Worm (Caenorhabditis elegans): ENCODE data around the gene F14D7.3.
A peak's percentile ranks its signal among the peaks of the same experiment; 100 is the strongest.

F14D7.3 gene

DNA sequence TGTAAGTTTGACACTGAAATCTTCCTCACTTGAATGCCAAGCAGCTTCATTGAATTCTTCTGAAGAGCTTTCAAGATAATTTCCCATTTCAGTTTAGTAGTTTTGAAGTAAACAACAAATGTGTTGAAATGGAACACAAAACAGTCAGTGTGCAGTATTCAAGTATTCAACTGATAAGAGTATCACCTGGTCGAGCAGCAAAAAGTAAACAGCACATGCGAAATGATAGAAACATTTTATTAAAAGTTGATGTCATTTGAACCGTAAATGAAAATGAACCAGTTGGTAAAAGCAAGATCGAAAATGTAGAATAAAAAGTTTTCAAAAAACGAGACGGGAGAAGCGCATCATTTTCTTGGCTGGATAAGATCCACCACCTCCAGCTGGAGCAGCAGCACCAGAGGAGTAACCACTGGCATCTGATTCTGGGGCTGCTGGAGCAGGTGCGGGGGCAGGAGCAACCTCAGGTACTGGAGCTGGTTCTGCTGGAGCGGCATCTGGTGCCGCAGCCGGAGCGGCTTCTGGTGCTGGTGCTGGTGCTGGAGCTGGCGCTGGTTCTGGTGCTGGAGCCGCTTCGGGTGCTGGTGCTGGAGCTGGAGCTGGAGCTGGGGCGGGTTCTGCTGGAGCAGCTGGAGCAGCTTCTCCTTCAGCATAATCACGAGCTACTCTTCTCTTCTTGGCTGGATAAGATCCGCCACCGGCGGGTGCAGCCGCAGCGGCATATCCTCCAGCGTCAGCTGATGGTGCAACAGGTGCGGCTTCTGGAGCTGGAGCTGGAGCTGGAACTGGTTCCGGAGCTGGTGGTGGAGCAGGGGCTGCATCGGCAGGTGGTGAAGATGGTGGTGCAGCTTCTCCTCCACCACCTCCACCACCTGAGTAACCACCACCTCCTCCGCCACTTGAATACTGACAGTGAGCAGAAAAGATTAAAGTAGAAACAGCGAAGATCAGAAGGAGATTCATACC, 28.2 kb downstream of the F14D7.3 start, which contains the start of the genes F47B8.4 and F47B8.18:
Gene F47B8.4, minus strand, starts transcription at position 172 of the 966 bp plus-strand sequence.
Gene F47B8.18, minus strand, starts transcription at position 963 of the 966 bp plus-strand sequence.
- TF ChIP-seq elt-1 (tag; optimal IDR thresholded peaks at IDR 0.05) (no peak), lin-39 (tag; optimal IDR thresholded peaks at IDR 0.05) (no peak), fkh-2 (tag; optimal IDR thresholded peaks at IDR 0.05) (no peak), sea-2 (GFP tag; optimal IDR thresholded peaks at IDR 0.05) (no peak), mml-1 (tag; optimal IDR thresholded peaks at IDR 0.05) (no peak), pqm-1 (tag; optimal IDR thresholded peaks at IDR 0.05) (peak; percentile 59), ceh-16 (tag; optimal IDR thresholded peaks at IDR 0.05) (no peak), ztf-4 (tag; optimal IDR thresholded peaks at IDR 0.05) (no peak), eor-1 (tag; optimal IDR thresholded peaks at IDR 0.05) (no peak), ceh-9 (tag; optimal IDR thresholded peaks at IDR 0.05) (no peak), nhr-23 (tag; optimal IDR thresholded peaks at IDR 0.05) (no peak), pha-4 (tag; optimal IDR thresholded peaks at IDR 0.05) (peak; percentile 90), unc-39 (tag; optimal IDR thresholded peaks at IDR 0.05) (no peak), nhr-25 (tag; optimal IDR thresholded peaks at IDR 0.05) (no peak), ceh-82 (tag; optimal IDR thresholded peaks at IDR 0.05) (no peak), skn-1 (tag; optimal IDR thresholded peaks at IDR 0.05) (no peak), elt-2 (tag; optimal IDR thresholded peaks at IDR 0.05) (peak; percentile 69)

DNA sequence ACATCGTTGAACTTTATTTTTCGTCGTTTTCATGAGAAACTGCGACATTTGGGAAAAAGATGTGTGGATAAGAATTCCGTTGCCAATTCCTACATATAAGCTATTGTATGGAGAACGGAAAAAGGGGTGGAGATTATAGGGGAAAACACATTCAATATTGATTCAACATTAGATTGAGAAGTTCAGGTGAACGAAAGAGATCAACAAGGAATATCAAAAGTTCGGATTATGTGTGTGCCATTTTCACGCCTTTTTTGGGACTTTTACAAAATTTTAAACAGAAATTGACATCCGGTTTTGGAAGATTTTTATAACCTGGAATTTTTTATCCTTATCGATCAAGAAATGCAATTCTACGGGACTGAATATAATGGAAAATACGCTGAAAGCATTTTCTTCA, 31.2 kb downstream of the F14D7.3 start, which contains the start of gene F47B8.5:
Gene F47B8.5, minus strand, starts transcription at position 101 of the 400 bp plus-strand sequence.
- TF ChIP-seq zag-1 (tag; optimal IDR thresholded peaks at IDR 0.05) (no peak), nfya-1 (tag; optimal IDR thresholded peaks at IDR 0.05; ENCODE audit: insufficient read depth) (no peak), fkh-10 (GFP tag; optimal IDR thresholded peaks at IDR 0.05) (no peak), nhr-28 (tag; optimal IDR thresholded peaks at IDR 0.05) (no peak), mdl-1 (tag; optimal IDR thresholded peaks at IDR 0.05) (no peak), unc-62 (GFP tag; optimal IDR thresholded peaks at IDR 0.05) (no peak), nhr-25 (tag; optimal IDR thresholded peaks at IDR 0.05) (no peak), lin-39 (tag; optimal IDR thresholded peaks at IDR 0.05) (no peak), aly-2 (tag; optimal IDR thresholded peaks at IDR 0.05) (no peak), unc-39 (tag; optimal IDR thresholded peaks at IDR 0.05) (no peak), ztf-11 (tag; optimal IDR thresholded peaks at IDR 0.05) (no peak), fkh-2 (tag; optimal IDR thresholded peaks at IDR 0.05) (no peak), lsy-12 (tag; optimal IDR thresholded peaks at IDR 0.05) (no peak), ceh-28 (tag; optimal IDR thresholded peaks at IDR 0.05) (no peak), lin-15B (tag; optimal IDR thresholded peaks at IDR 0.05) (no peak), ceh-9 (tag; optimal IDR thresholded peaks at IDR 0.05) (no peak), hmg-11 (tag; optimal IDR thresholded peaks at IDR 0.05) (no peak), pha-4 (tag; optimal IDR thresholded peaks at IDR 0.05) (no peak), fos-1 (tag; optimal IDR thresholded peaks at IDR 0.05) (no peak)

DNA sequence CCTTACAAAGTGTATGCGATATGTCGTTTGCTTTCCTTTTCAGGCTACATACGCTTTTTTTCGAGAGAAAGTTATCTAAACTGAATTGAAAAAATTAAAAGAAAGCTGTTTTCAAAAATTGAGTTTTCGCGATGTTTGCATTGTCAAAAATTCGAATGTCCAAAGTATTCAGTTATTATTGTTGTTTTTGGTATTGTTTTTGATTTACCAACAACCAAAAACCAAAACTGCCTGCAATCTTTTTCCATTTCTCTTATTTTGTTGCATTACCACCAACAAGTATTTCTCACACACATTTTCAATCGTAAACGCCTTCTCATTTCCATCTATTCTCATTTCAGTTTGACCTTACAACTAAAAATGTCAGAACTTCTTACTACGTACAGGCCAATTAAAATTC, 32.2 kb downstream of the F14D7.3 start, which contains the start of gene pepm-1:
Gene pepm-1, plus strand, starts transcription at position 301 of the 400 bp plus-strand sequence.
- TF ChIP-seq nhr-11 (tag; optimal IDR thresholded peaks at IDR 0.05) (no peak), fos-1 (tag; optimal IDR thresholded peaks at IDR 0.05) (no peak), R02D3.7 (tag; optimal IDR thresholded peaks at IDR 0.05) (no peak), mdl-1 (tag; optimal IDR thresholded peaks at IDR 0.05) (no peak), egl-27 (tag; optimal IDR thresholded peaks at IDR 0.05) (no peak), nhr-76 (tag; optimal IDR thresholded peaks at IDR 0.05) (no peak), nhr-67 (tag; optimal IDR thresholded peaks at IDR 0.05) (no peak), tbx-2 (tag; optimal IDR thresholded peaks at IDR 0.05) (no peak), ztf-4 (tag; optimal IDR thresholded peaks at IDR 0.05) (no peak), lin-15B (tag; optimal IDR thresholded peaks at IDR 0.05) (no peak), nhr-77 (tag; optimal IDR thresholded peaks at IDR 0.05) (no peak), egl-5 (tag; optimal IDR thresholded peaks at IDR 0.05) (no peak)

All from whole organism, L3 larva.